Worm (Caenorhabditis elegans): ENCODE measurements around the gene copb-1.

- TF ChIP-seq B0019.2 (GFP tag; conservative IDR thresholded peaks at IDR 0.05) = no peak
- no peak for TF ChIP-seq Y53G8AR.9 (GFP tag; conservative IDR thresholded peaks at IDR 0.05)
- TF ChIP-seq Y79H2A.3 (GFP tag; conservative IDR thresholded peaks at IDR 0.05) = no peak
- no peak for TF ChIP-seq him-1 (tag; optimal IDR thresholded peaks at IDR 0.05)
- TF ChIP-seq F23B12.7 (tag; optimal IDR thresholded peaks at IDR 0.05; ENCODE audit: insufficient read depth) = no peak
- no peak for TF ChIP-seq efl-1 (GFP tag; optimal IDR thresholded peaks at IDR 0.05)
- TF ChIP-seq attf-5 (GFP tag; optimal IDR thresholded peaks at IDR 0.05) = no peak
- no peak for TF ChIP-seq aptf-2 (GFP tag; conservative IDR thresholded peaks at IDR 0.05)
- no peak for TF ChIP-seq lag-1 (GFP tag; IDR thresholded peaks at IDR 0.05)
- no peak for TF ChIP-seq unc-62 (GFP tag; optimal IDR thresholded peaks at IDR 0.05)
- TF ChIP-seq rcor-1 (GFP tag; IDR thresholded peaks at IDR 0.05) = no peak
These were observed 9.9 kb upstream of the copb-1 start for ce11 chrII:3068646-3069045.

All from whole organism, young adult.